Fruit fly (Drosophila melanogaster): Measurements from ENCODE around the gene Gale.
A peak's percentile ranks its signal among the peaks of the same experiment; 100 is the strongest.

Gale gene

dm6 chr3L:619427-620308 is 28.7 kb upstream of the Gale start:
- TF ChIP-seq pan (optimal IDR thresholded peaks at IDR 0.05) (peak; percentile 86), psq (optimal IDR thresholded peaks at IDR 0.05) (no peak)

- TF ChIP-seq Dll (optimal IDR thresholded peaks at IDR 0.05) (peak; percentile 48), psq (optimal IDR thresholded peaks at IDR 0.05) (no peak)
Measured at dm6 chr3L:621097-621967, 27.0 kb upstream of the Gale start.

- no peak for TF ChIP-seq usp (GFP tag; optimal IDR thresholded peaks at IDR 0.05)
- no peak for TF ChIP-seq pan (optimal IDR thresholded peaks at IDR 0.05)
- TF ChIP-seq Dll (optimal IDR thresholded peaks at IDR 0.05), result no peak
- TF ChIP-seq psq (optimal IDR thresholded peaks at IDR 0.05), result no peak
- TF ChIP-seq EcR (GFP tag; optimal IDR thresholded peaks at IDR 0.05), result no peak
- no peak for TF ChIP-seq CG8478 (optimal IDR thresholded peaks at IDR 0.05)
Measured at dm6 chr3L:622357-622834, 26.0 kb upstream of the Gale start.

dm6 chr3L:623556-623955 is 24.8 kb upstream of the Gale start:
- TF ChIP-seq psq (optimal IDR thresholded peaks at IDR 0.05), result no peak
- no peak for TF ChIP-seq EcR (GFP tag; optimal IDR thresholded peaks at IDR 0.05)
- TF ChIP-seq CG8478 (optimal IDR thresholded peaks at IDR 0.05), result no peak
- TF ChIP-seq Dll (optimal IDR thresholded peaks at IDR 0.05), result no peak
- no peak for TF ChIP-seq usp (GFP tag; optimal IDR thresholded peaks at IDR 0.05)
- TF ChIP-seq pan (optimal IDR thresholded peaks at IDR 0.05), result no peak

- no peak for TF ChIP-seq psq (optimal IDR thresholded peaks at IDR 0.05)
- TF ChIP-seq EcR (GFP tag; optimal IDR thresholded peaks at IDR 0.05), result no peak
- TF ChIP-seq CG8478 (optimal IDR thresholded peaks at IDR 0.05), result no peak
- no peak for TF ChIP-seq Dll (optimal IDR thresholded peaks at IDR 0.05)
- TF ChIP-seq usp (GFP tag; optimal IDR thresholded peaks at IDR 0.05), result no peak
- TF ChIP-seq pan (optimal IDR thresholded peaks at IDR 0.05), result no peak
Measured at dm6 chr3L:624203-624914, 24.0 kb upstream of the Gale start.

dm6 chr3L:625899-626298 is 22.5 kb upstream of the Gale start:
- no peak for TF ChIP-seq CG8478 (optimal IDR thresholded peaks at IDR 0.05)
- TF ChIP-seq pan (optimal IDR thresholded peaks at IDR 0.05), result no peak
- no peak for TF ChIP-seq usp (GFP tag; optimal IDR thresholded peaks at IDR 0.05)
- no peak for TF ChIP-seq Dll (optimal IDR thresholded peaks at IDR 0.05)

- TF ChIP-seq usp (GFP tag; optimal IDR thresholded peaks at IDR 0.05), result no peak
- no peak for TF ChIP-seq CG8478 (optimal IDR thresholded peaks at IDR 0.05)
- no peak for TF ChIP-seq Dll (optimal IDR thresholded peaks at IDR 0.05)
- no peak for TF ChIP-seq EcR (GFP tag; optimal IDR thresholded peaks at IDR 0.05)
- no peak for TF ChIP-seq pan (optimal IDR thresholded peaks at IDR 0.05)
- no peak for TF ChIP-seq psq (optimal IDR thresholded peaks at IDR 0.05)
Measured at dm6 chr3L:626498-627369, 21.6 kb upstream of the Gale start.

- TF ChIP-seq Dll (optimal IDR thresholded peaks at IDR 0.05), result no peak
- TF ChIP-seq CG8478 (optimal IDR thresholded peaks at IDR 0.05), result no peak
- TF ChIP-seq EcR (GFP tag; optimal IDR thresholded peaks at IDR 0.05), result no peak
- no peak for TF ChIP-seq pan (optimal IDR thresholded peaks at IDR 0.05)
- TF ChIP-seq psq (optimal IDR thresholded peaks at IDR 0.05), result no peak
- no peak for TF ChIP-seq usp (GFP tag; optimal IDR thresholded peaks at IDR 0.05)
Measured at dm6 chr3L:627370-627769, 21.0 kb upstream of the Gale start.

- TF ChIP-seq CG8478 (optimal IDR thresholded peaks at IDR 0.05), result peak; percentile 49
- TF ChIP-seq psq (optimal IDR thresholded peaks at IDR 0.05), result no peak
- peak; percentile 70 for TF ChIP-seq Dll (optimal IDR thresholded peaks at IDR 0.05)
- TF ChIP-seq EcR (GFP tag; optimal IDR thresholded peaks at IDR 0.05), result peak in 1 of 2 experiments; percentile 61
- TF ChIP-seq pan (optimal IDR thresholded peaks at IDR 0.05), result no peak
- no peak for TF ChIP-seq usp (GFP tag; optimal IDR thresholded peaks at IDR 0.05)
Measured at dm6 chr3L:627819-628601, 20.3 kb upstream of the Gale start.

dm6 chr3L:628654-629285 is 19.6 kb upstream of the Gale start:
- TF ChIP-seq usp (GFP tag; optimal IDR thresholded peaks at IDR 0.05) (no peak), pan (optimal IDR thresholded peaks at IDR 0.05) (no peak), CG8478 (optimal IDR thresholded peaks at IDR 0.05) (no peak), psq (optimal IDR thresholded peaks at IDR 0.05) (no peak)

Measured in whole organism.